Worm (Caenorhabditis elegans) whole organism, L4 larva: ENCODE results near the gene lys-10.

Experiments used
- T20F7.1 ChIP-seq: fragments of 200-800 bp; sonication (Bioruptor generic); optimal IDR thresholded peaks from 2 replicates; lab custom pipeline; 2018; ENCODE audit warnings: mild to moderate bottlenecking, missing genetic modification characterization, missing compliant biosample characterization
- T26A8.4 ChIP-seq: fragments of 200-800 bp; sonication (Bioruptor generic); IDR thresholded peaks from 2 replicates; pipeline ENCODE4 v1.3.6; 2022; ENCODE audit warnings: missing genetic modification characterization, missing compliant biosample characterization
- Y75B8A.6 ChIP-seq: fragments of 200-800 bp; sonication (Bioruptor generic); IDR thresholded peaks from 2 replicates; pipeline ENCODE4 v1.3.6; 2022; ENCODE audit warnings: missing genetic modification reagents, missing genetic modification characterization, missing compliant biosample characterization
- aha-1 ChIP-seq: fragments of 150-350 bp; peaks from one replicate; lab custom pipeline; 2014; ENCODE audit warnings: missing biosample characterization, missing genetic modification characterization
- ceh-28 ChIP-seq: fragments of 150-350 bp; optimal IDR thresholded peaks from 2 replicates; lab custom pipeline; 2014; ENCODE audit warnings: missing biosample characterization, missing genetic modification reagents, missing genetic modification characterization
- ctbp-1 ChIP-seq: fragments of 200-800 bp; sonication (Bioruptor generic); IDR thresholded peaks from 2 replicates; pipeline ENCODE4 v1.3.6; 2022; ENCODE audit warnings: missing genetic modification reagents, missing genetic modification characterization, missing compliant biosample characterization
- daf-19 ChIP-seq: fragments of 200-800 bp; sonication (Bioruptor generic); conservative IDR thresholded peaks from 2 replicates; pipeline ENCODE4 v1.3.6; 2022; ENCODE audit warnings: missing genetic modification characterization, missing compliant biosample characterization
- dmd-6 ChIP-seq: fragments of 200-800 bp; sonication (Bioruptor generic); IDR thresholded peaks from 2 replicates; pipeline ENCODE4 v1.3.6; 2022; ENCODE audit warnings: missing genetic modification reagents, missing genetic modification characterization, missing compliant biosample characterization
- dve-1 ChIP-seq: sonication (generic microtip); optimal IDR thresholded peaks from 2 replicates; lab custom pipeline; 2017; ENCODE audit warnings: antibody characterized with exemption, mild to moderate bottlenecking, missing genetic modification characterization, missing compliant biosample characterization; ENCODE audit not compliant: insufficient read depth
- egl-43 ChIP-seq: fragments of 200-800 bp; sonication (Bioruptor generic); IDR thresholded peaks from 2 replicates; pipeline ENCODE4 v1.3.6; 2022; ENCODE audit warnings: missing genetic modification reagents, missing genetic modification characterization, missing compliant biosample characterization
- fos-1 ChIP-seq: fragments of 150-350 bp; optimal IDR thresholded peaks from 2 replicates; lab custom pipeline; 2014; ENCODE audit warnings: missing biosample characterization, missing genetic modification characterization
- gei-8 ChIP-seq: fragments of 200-800 bp; sonication (Bioruptor generic); optimal IDR thresholded peaks from 2 replicates; lab custom pipeline; 2018; ENCODE audit warnings: mild to moderate bottlenecking, missing genetic modification characterization, missing compliant biosample characterization
- hlh-30 ChIP-seq: sonication (generic microtip); optimal IDR thresholded peaks from 2 replicates; lab custom pipeline; 2017; ENCODE audit warnings: antibody characterized with exemption, mild to moderate bottlenecking, missing genetic modification characterization, missing compliant biosample characterization; ENCODE audit not compliant: insufficient read depth
- lin-13 ChIP-seq: fragments of 150-350 bp; optimal IDR thresholded peaks from 2 replicates; lab custom pipeline; 2014; ENCODE audit warnings: missing biosample characterization, missing genetic modification reagents, missing genetic modification characterization
- mxl-2 ChIP-seq: fragments of 200-800 bp; sonication (Bioruptor generic); conservative IDR thresholded peaks from 2 replicates; pipeline ENCODE4 v1.3.6; 2022; ENCODE audit warnings: missing genetic modification reagents, missing genetic modification characterization, missing compliant biosample characterization
- nhr-10 ChIP-seq: fragments of 150-350 bp; optimal IDR thresholded peaks from 2 replicates; lab custom pipeline; 2014; ENCODE audit warnings: missing biosample characterization, missing genetic modification characterization
- nhr-102 ChIP-seq: sonication (generic microtip); optimal IDR thresholded peaks from 2 replicates; lab custom pipeline; 2016; ENCODE audit warnings: mild to moderate bottlenecking, missing genetic modification characterization, moderate library complexity, missing compliant biosample characterization
- nhr-42 ChIP-seq: fragments of 200-800 bp; sonication (Bioruptor generic); IDR thresholded peaks from 2 replicates; pipeline ENCODE4 v1.3.6; 2022; ENCODE audit warnings: missing genetic modification characterization, missing compliant biosample characterization
- nhr-48 ChIP-seq: sonication (generic microtip); optimal IDR thresholded peaks from 2 replicates; lab custom pipeline; 2016; ENCODE audit warnings: mild to moderate bottlenecking, missing genetic modification characterization, missing compliant biosample characterization
- set-16 ChIP-seq: fragments of 200-800 bp; sonication (Bioruptor generic); IDR thresholded peaks from 2 replicates; pipeline ENCODE4 v1.3.6; 2022; ENCODE audit warnings: missing genetic modification reagents, missing genetic modification characterization, missing compliant biosample characterization
- snpc-1.2 ChIP-seq: fragments of 200-800 bp; sonication (Bioruptor generic); IDR thresholded peaks from 2 replicates; pipeline ENCODE4 v1.3.6; 2022; ENCODE audit warnings: missing genetic modification reagents, missing genetic modification characterization, missing compliant biosample characterization
- snpc-4 ChIP-seq: fragments of 150-350 bp; optimal IDR thresholded peaks from 2 replicates; lab custom pipeline; 2014; ENCODE audit warnings: missing biosample characterization, missing genetic modification characterization
- spr-1 ChIP-seq: sonication (generic microtip); optimal IDR thresholded peaks from 2 replicates; lab custom pipeline; 2016; ENCODE audit warnings: mild to moderate bottlenecking, missing genetic modification characterization, missing compliant biosample characterization
- spr-3 ChIP-seq: fragments of 200-800 bp; sonication (Bioruptor generic); optimal IDR thresholded peaks from 2 replicates; lab custom pipeline; 2018; ENCODE audit warnings: mild to moderate bottlenecking, missing genetic modification characterization, missing compliant biosample characterization
- tra-1 ChIP-seq: fragments of 200-800 bp; sonication (Bioruptor generic); IDR thresholded peaks from 2 replicates; pipeline ENCODE4 v1.3.6; 2022; ENCODE audit warnings: missing genetic modification reagents, missing genetic modification characterization, missing compliant biosample characterization
- unc-130 ChIP-seq: sonication (generic microtip); optimal IDR thresholded peaks from 2 replicates; lab custom pipeline; 2016; ENCODE audit warnings: missing genetic modification reagents, missing genetic modification characterization, missing compliant biosample characterization
- unc-62 ChIP-seq, 3 experiments: fragments of 150-350 bp in 1 of 3; sonication (generic microtip); optimal IDR thresholded peaks in 2 of 3; peaks in 1 of 3; 1 replicate in 1 of 3; 2 replicates in 2 of 3; lab custom pipeline; 2014 to 2017; ENCODE audit warnings: missing biosample characterization in 3 of 3, missing genetic modification characterization in 3 of 3, missing genetic modification reagents in 3 of 3, missing genotype in 1 of 3
- vab-7 ChIP-seq: fragments of 200-800 bp; sonication (Bioruptor generic); IDR thresholded peaks from 2 replicates; pipeline ENCODE4 v1.3.6; 2022; ENCODE audit warnings: missing genetic modification reagents, missing genetic modification characterization, missing compliant biosample characterization
- zag-1 ChIP-seq: fragments of 150-350 bp; optimal IDR thresholded peaks from 2 replicates; lab custom pipeline; 2014; ENCODE audit warnings: missing biosample characterization, missing genetic modification characterization
- zfp-2 ChIP-seq: sonication (generic microtip); optimal IDR thresholded peaks from 2 replicates; lab custom pipeline; 2016; ENCODE audit warnings: mild to moderate bottlenecking, missing genetic modification characterization, missing compliant biosample characterization
- zfp-3 ChIP-seq: fragments of 200-800 bp; sonication (Bioruptor generic); conservative IDR thresholded peaks from 2 replicates; pipeline ENCODE4 v1.3.6; 2022; ENCODE audit warnings: missing genetic modification reagents, missing genetic modification characterization, missing compliant biosample characterization

The lys-10 gene

ce11 chrIV:8301925-8302324, 30.7 kb upstream of the lys-10 start (continued):
- TF ChIP-seq dve-1 (tag; lab: Kevin White, UChicago), result no peak
- TF ChIP-seq gei-8, result no peak
- TF ChIP-seq unc-62 (GFP tag; optimal IDR thresholded peaks at IDR 0.05 in 1 of 2; lab: Kevin White, UChicago), result peak in 1 of 2 experiments; percentile 88
- no peak for TF ChIP-seq unc-62 (tag; optimal IDR thresholded peaks at IDR 0.05; lab: Kevin White, UChicago)
- no peak for TF ChIP-seq hlh-30 (tag; lab: Kevin White, UChicago)

DNA sequence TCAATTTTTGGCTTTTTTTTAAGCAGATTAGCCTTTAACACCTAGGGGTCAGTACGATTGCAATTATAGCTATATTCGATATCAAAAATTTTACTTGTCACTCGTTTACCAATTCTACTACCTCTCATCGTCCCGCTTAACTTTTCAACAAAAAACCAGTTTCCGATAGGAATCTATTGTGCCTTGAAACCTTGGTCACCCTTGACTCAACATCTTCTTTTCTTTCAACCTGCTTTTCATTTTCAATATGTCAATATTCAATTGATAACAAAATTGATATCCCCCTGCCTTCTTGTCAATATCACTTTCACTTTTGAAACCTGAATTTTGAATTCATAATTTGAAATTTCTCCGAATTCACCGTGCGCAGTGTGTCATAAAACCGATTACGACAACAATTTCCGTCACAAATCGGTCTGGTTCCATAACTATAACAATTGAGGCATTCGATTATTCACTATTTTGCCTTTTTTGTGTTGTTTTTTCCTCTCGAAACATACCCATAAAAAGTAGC, 29.9 kb upstream of the lys-10 start:
- TF ChIP-seq unc-62 (GFP tag; optimal IDR thresholded peaks at IDR 0.05 in 1 of 2; lab: Kevin White, UChicago) (peak in 1 of 2 experiments; percentile 20), unc-62 (tag; optimal IDR thresholded peaks at IDR 0.05; lab: Kevin White, UChicago) (no peak), daf-19 (GFP tag; lab: Robert Waterston, UW) (no peak)

- no peak for TF ChIP-seq nhr-102 (tag; lab: Kevin White, UChicago)
- no peak for TF ChIP-seq dmd-6 (GFP tag; lab: Robert Waterston, UW)
- no peak for TF ChIP-seq set-16 (GFP tag; lab: Robert Waterston, UW)
- no peak for TF ChIP-seq vab-7
- TF ChIP-seq snpc-1.2 (GFP tag; lab: Robert Waterston, UW), result no peak
- TF ChIP-seq spr-1 (tag; lab: Kevin White, UChicago), result no peak
- no peak for TF ChIP-seq T26A8.4 (GFP tag; lab: Robert Waterston, UW)
- no peak for TF ChIP-seq lin-13
- TF ChIP-seq egl-43 (GFP tag; lab: Robert Waterston, UW), result no peak
- no peak for TF ChIP-seq nhr-48 (tag; lab: Kevin White, UChicago)
- TF ChIP-seq spr-3 (GFP tag; lab: Kevin White, UChicago), result no peak
- TF ChIP-seq zag-1 (tag; lab: Kevin White, UChicago), result no peak
- TF ChIP-seq Y75B8A.6 (GFP tag; lab: Robert Waterston, UW), result no peak
- no peak for TF ChIP-seq ceh-28
- no peak for TF ChIP-seq mxl-2 (GFP tag; lab: Robert Waterston, UW)
- no peak for TF ChIP-seq aha-1 (tag; lab: Kevin White, UChicago)
- TF ChIP-seq snpc-4, result no peak
- TF ChIP-seq fos-1 (tag; lab: Kevin White, UChicago), result no peak
- TF ChIP-seq nhr-10 (tag; lab: Kevin White, UChicago), result no peak
Observed at ce11 chrIV:8303668-8304067, 29.0 kb upstream of the lys-10 start, which contains the start of gene vha-5. vha-5 (plus strand) TSS chrIV:8303968.

ce11 chrIV:8307408-8307807, 25.2 kb upstream of the lys-10 start:
- TF ChIP-seq tra-1 (no peak), zfp-3 (GFP tag; lab: Robert Waterston, UW) (0 out of 2 replicates have a peak, but pooled peaks have one; percentile 32)
- TF ChIP-seq, all 104 proteins: peak for 1

- TF ChIP-seq ctbp-1 (GFP tag; lab: Robert Waterston, UW) (no peak), aha-1 (tag; lab: Kevin White, UChicago) (peak; percentile 79), zfp-2 (tag; lab: Kevin White, UChicago) (no peak), T20F7.1 (GFP tag; lab: Kevin White, UChicago) (no peak)
Observed at ce11 chrIV:8312105-8312504, 20.5 kb upstream of the lys-10 start.

DNA sequence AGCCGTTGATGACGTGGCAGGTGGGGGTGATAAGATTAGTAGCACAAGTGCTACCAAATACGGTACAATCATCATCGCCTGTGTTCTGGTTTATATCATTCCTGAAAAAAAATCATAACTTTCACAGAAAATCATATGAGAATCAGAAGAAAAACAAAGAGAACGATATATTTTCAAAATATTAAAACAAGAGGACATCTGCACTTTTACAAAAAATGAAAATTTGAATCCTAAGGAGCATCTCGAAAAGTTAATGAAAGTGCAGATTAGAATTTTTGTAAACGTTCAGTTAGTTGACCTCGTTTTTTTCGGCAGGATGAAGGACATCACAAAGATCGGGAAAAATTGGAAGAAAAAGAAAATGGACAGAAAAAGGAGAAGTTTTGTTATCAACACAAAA, 19.8 kb upstream of the lys-10 start, which contains the start of gene F35H10.10:
Gene F35H10.10, minus strand, starts transcription at position 101 of the 400 bp plus-strand sequence.
- TF ChIP-seq nhr-42 (no peak), unc-130 (GFP tag; lab: Kevin White, UChicago) (no peak)
